Fruit fly (Drosophila melanogaster) whole organism: ENCODE results near the gene SpdS.

Source experiments
- pan ChIP-seq: fragments of >200 bp; optimal IDR thresholded peaks from 2 replicates; lab custom pipeline; 2017
- psq ChIP-seq: fragments of >200 bp; optimal IDR thresholded peaks from 2 replicates; lab custom pipeline; 2017

DNA sequence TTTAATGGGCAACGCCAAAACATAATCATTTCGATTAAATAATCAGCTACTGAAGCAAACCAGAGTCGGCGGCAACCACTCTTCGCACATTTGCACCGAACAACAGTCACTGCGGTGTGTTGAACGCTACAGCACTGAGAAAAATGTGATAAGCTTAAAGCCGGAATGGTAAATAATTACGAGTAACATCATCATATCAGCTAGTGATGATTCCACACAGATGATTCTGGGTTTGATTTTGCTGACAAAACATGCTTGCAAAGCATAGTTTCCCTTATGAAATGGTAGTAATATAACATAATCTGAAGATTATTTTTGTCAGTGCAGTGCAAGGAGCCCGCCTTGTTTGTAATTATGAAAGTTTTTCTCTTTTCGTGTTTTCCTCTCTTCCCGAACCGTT is 33.3 kb upstream of the SpdS start:
- TF ChIP-seq pan (no peak), psq (lab: Kevin White, UChicago) (no peak)
